Worm (Caenorhabditis elegans) whole organism, L2 larva: Measurements from ENCODE around the gene str-199.

Experiments used
- F13H6.1 ChIP-seq: sonication (generic microtip); optimal IDR thresholded peaks from 2 replicates; lab custom pipeline; 2016; ENCODE audit warnings: missing genetic modification characterization, missing compliant biosample characterization
- dmd-4 ChIP-seq: sonication (generic microtip); optimal IDR thresholded peaks from 2 replicates; lab custom pipeline; 2017; ENCODE audit warnings: missing biosample characterization, missing genetic modification characterization
- fos-1 ChIP-seq: fragments of 150-350 bp; optimal IDR thresholded peaks from 2 replicates; lab custom pipeline; 2014; ENCODE audit warnings: missing biosample characterization, missing genetic modification characterization
- nhr-10 ChIP-seq: sonication (generic microtip); optimal IDR thresholded peaks from 2 replicates; lab custom pipeline; 2017; ENCODE audit warnings: missing biosample characterization, missing genetic modification characterization
- nhr-12 ChIP-seq: fragments of 150-350 bp; optimal IDR thresholded peaks from 2 replicates; lab custom pipeline; 2014; ENCODE audit warnings: missing biosample characterization, missing genetic modification characterization
- nhr-23 ChIP-seq: fragments of 150-350 bp; optimal IDR thresholded peaks from 2 replicates; lab custom pipeline; 2014; ENCODE audit warnings: missing biosample characterization, missing genetic modification reagents, missing genetic modification characterization
- nhr-237 ChIP-seq: fragments of 150-350 bp; optimal IDR thresholded peaks from 2 replicates; lab custom pipeline; 2014; ENCODE audit warnings: missing biosample characterization, missing genetic modification characterization
- unc-55 ChIP-seq: fragments of 150-350 bp; sonication (generic microtip); optimal IDR thresholded peaks from 3 replicates; lab custom pipeline; 2014; ENCODE audit warnings: missing biosample characterization, missing genetic modification reagents, missing genetic modification characterization
- zag-1 ChIP-seq: fragments of 150-350 bp; optimal IDR thresholded peaks from 2 replicates; lab custom pipeline; 2014; ENCODE audit warnings: missing biosample characterization, missing genetic modification characterization

DNA sequence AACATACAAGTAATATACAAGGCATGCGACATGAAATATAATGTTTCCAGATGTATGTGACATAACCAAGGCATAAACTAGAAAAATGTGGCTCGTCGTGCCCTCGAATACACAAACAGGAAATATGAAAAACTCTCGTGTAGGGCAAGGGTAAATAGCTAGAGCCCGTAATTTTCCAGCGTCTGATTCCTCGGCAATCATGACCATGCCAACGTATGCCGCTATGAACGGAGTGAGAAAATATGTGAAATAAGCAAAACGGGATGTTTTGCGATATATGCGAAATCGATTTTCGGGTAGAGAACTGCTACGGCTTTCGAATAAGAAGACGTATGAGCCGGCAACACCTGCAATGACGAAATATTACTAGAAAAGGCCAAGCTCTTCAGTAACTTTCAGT is 35.1 kb upstream of the str-199 start, which contains the start of gene scl-25:
- TF ChIP-seq nhr-10 (tag; lab: Kevin White, UChicago) (no peak), dmd-4 (no peak), unc-55 (GFP tag; lab: Kevin White, UChicago) (no peak), F13H6.1 (no peak), nhr-237 (tag; lab: Kevin White, UChicago) (no peak), nhr-12 (no peak), fos-1 (tag; lab: Kevin White, UChicago) (no peak), zag-1 (tag; lab: Kevin White, UChicago) (no peak), nhr-23 (no peak)
